Worm (Caenorhabditis elegans): ENCODE results near the gene pcs-1.

- no peak for TF ChIP-seq him-1 (tag; optimal IDR thresholded peaks at IDR 0.05)
- no peak for TF ChIP-seq dao-5 (tag; optimal IDR thresholded peaks at IDR 0.05)
- TF ChIP-seq W03F9.2 (tag; optimal IDR thresholded peaks at IDR 0.05): no peak
Measured at ce11 chrII:11617715-11618114, 40.2 kb upstream of the pcs-1 start.
